Worm (Caenorhabditis elegans): ENCODE results near the gene col-94.
"Not testable (repeated sequence)": the region's sequence is repeated elsewhere in the genome, so short reads cannot be mapped to it uniquely, and the experiment has no call there.

col-94 gene

ce11 chrIII:11029337-11029736 lies 41.7 kb upstream of the col-94 start, which contains the start of gene Y48A6B.8:
Gene Y48A6B.8 (minus strand): TSS chrIII:11029437.
- TF ChIP-seq F26F4.8 (GFP tag; conservative IDR thresholded peaks at IDR 0.05); gei-8 (GFP tag; optimal IDR thresholded peaks at IDR 0.05); lin-15B (tag; optimal IDR thresholded peaks at IDR 0.05): not testable (repeated sequence)

- TF ChIP-seq Y48G9A.11 (GFP tag; IDR thresholded peaks at IDR 0.05) (no peak), cey-2 (tag; optimal IDR thresholded peaks at IDR 0.05; ENCODE audit: borderline replicate concordance, insufficient read depth) (no peak), mxl-2 (GFP tag; conservative IDR thresholded peaks at IDR 0.05) (peak; percentile 65; the same call in 1 of the 2 replicates), ceh-20 (GFP tag; IDR thresholded peaks at IDR 0.05) (no peak), saeg-2 (GFP tag; IDR thresholded peaks at IDR 0.05) (peak; percentile 36; the same call in 1 of the 2 replicates), php-3 (GFP tag; IDR thresholded peaks at IDR 0.05) (peak; percentile 81), egl-43 (GFP tag; IDR thresholded peaks at IDR 0.05) (no peak), tra-1 (GFP tag; IDR thresholded peaks at IDR 0.05) (peak; percentile 92), spr-1 (tag; optimal IDR thresholded peaks at IDR 0.05) (no peak), hlh-30 (tag; optimal IDR thresholded peaks at IDR 0.05; ENCODE audit: insufficient read depth) (peak; percentile 73), nhr-10 (tag; optimal IDR thresholded peaks at IDR 0.05) (no peak), F10B5.3 (tag; optimal IDR thresholded peaks at IDR 0.05) (no peak), unc-130 (GFP tag; optimal IDR thresholded peaks at IDR 0.05) (no peak), hlh-11 (tag; optimal IDR thresholded peaks at IDR 0.05) (peak; percentile 95), zfp-3 (GFP tag; conservative IDR thresholded peaks at IDR 0.05) (no peak), Y105C5A.15 (GFP tag; IDR thresholded peaks at IDR 0.05) (no peak), lin-15B (tag; optimal IDR thresholded peaks at IDR 0.05) (no peak), nhr-28 (tag; optimal IDR thresholded peaks at IDR 0.05) (peak; percentile 74), sdz-12 (GFP tag; optimal IDR thresholded peaks at IDR 0.05) (no peak), lim-7 (GFP tag; IDR thresholded peaks at IDR 0.05) (no peak), spr-3 (GFP tag; optimal IDR thresholded peaks at IDR 0.05) (no peak), nhr-41 (GFP tag; IDR thresholded peaks at IDR 0.05) (peak; percentile 60; the same call in 1 of the 2 replicates), aha-1 (tag) (peak; percentile 12), mdl-1 (tag; optimal IDR thresholded peaks at IDR 0.05) (peak in 1 of 2 experiments; percentile 67), pha-4 (GFP tag; IDR thresholded peaks at IDR 0.05) (peak; percentile 50; the same call in 1 of the 2 replicates), pha-4 (tag; optimal IDR thresholded peaks at IDR 0.05) (no peak), pqm-1 (tag; optimal IDR thresholded peaks at IDR 0.05) (peak; percentile 90), dmd-6 (GFP tag; IDR thresholded peaks at IDR 0.05) (peak; percentile 95), nhr-102 (tag; optimal IDR thresholded peaks at IDR 0.05) (peak; percentile 53), snpc-4 (tag; optimal IDR thresholded peaks at IDR 0.05) (no peak), R02D3.7 (tag; optimal IDR thresholded peaks at IDR 0.05) (no peak), zag-1 (tag; optimal IDR thresholded peaks at IDR 0.05) (no peak), dve-1 (tag; optimal IDR thresholded peaks at IDR 0.05; ENCODE audit: insufficient read depth) (peak; percentile 99), lin-38 (GFP tag; IDR thresholded peaks at IDR 0.05) (peak; percentile 38; the same call in 1 of the 2 replicates), lin-1 (GFP tag; IDR thresholded peaks at IDR 0.05) (peak; percentile 89), mep-1 (tag; optimal IDR thresholded peaks at IDR 0.05) (peak; percentile 56), arid-1 (GFP tag; conservative IDR thresholded peaks at IDR 0.05) (no peak), F26F4.8 (GFP tag; conservative IDR thresholded peaks at IDR 0.05) (no peak), F44E2.7 (GFP tag; IDR thresholded peaks at IDR 0.05) (no peak), nhr-237 (tag; optimal IDR thresholded peaks at IDR 0.05) (no peak), daf-16 (GFP tag; optimal IDR thresholded peaks at IDR 0.05) (peak in 1 of 2 experiments; percentile 12), daf-16 (tag; optimal IDR thresholded peaks at IDR 0.05) (peak; percentile 83), ces-1 (GFP tag; optimal IDR thresholded peaks at IDR 0.05) (no peak), ama-1 (optimal IDR thresholded peaks at IDR 0.05) (no peak), dmd-9 (GFP tag; IDR thresholded peaks at IDR 0.05) (no peak), nhr-48 (tag; optimal IDR thresholded peaks at IDR 0.05) (peak; percentile 45), T26A8.4 (GFP tag; IDR thresholded peaks at IDR 0.05) (no peak), lsy-2 (tag; optimal IDR thresholded peaks at IDR 0.05) (peak in 1 of 2 experiments; percentile 57)
Measured at ce11 chrIII:11026516-11027048, 38.9 kb upstream of the col-94 start, which contains the start of gene Y48A6B.7. Gene Y48A6B.7 (minus strand): TSS chrIII:11026566.
